Worm (Caenorhabditis elegans) whole organism, early embryonic: ENCODE data around the gene Y44A6D.3.

Experiments
- ama-1 ChIP-seq: fragments of 150-350 bp; optimal IDR thresholded peaks from 2 replicates; lab custom pipeline; 2014
- ceh-13 ChIP-seq: fragments of 200-800 bp; sonication (Bioruptor generic); optimal IDR thresholded peaks from 2 replicates; lab custom pipeline; 2018; ENCODE audit warnings: mild to moderate bottlenecking, missing genetic modification characterization, missing compliant biosample characterization
- flt-1 ChIP-seq: fragments of 200-800 bp; sonication (Bioruptor generic); IDR thresholded peaks from 2 replicates; pipeline ENCODE4 v1.3.6; 2022; ENCODE audit warnings: missing genetic modification characterization, missing compliant biosample characterization
- pes-1 ChIP-seq: fragments of 200-800 bp; sonication (Bioruptor generic); IDR thresholded peaks from 2 replicates; pipeline ENCODE4 v1.3.6; 2022; ENCODE audit warnings: missing genetic modification reagents, missing genetic modification characterization, missing compliant biosample characterization

DNA sequence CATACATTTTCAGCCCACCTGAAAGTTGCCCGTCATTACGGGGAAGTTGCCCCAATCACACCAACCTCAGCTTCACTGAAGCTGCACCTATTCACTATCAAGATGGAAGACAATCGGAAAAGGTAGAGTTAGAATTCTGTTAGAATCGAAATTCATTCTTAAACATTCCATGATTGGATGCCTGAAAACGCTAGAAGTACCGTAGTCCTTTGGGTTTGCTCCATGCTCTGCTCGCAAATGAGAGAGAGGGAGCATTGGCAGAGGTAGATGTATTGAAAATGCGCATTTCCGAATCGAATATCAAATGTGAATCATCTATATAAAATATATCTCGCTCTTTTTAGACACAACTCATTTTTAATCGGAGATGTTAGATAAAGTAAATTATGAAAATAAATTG, 11.8 kb downstream of the Y44A6D.3 start, which contains the start of gene hif-1:
- TF ChIP-seq ama-1 (lab: Kevin White, UChicago) (no peak), ceh-13 (no peak), flt-1 (GFP tag; lab: Robert Waterston, UW) (no peak), pes-1 (GFP tag; lab: Robert Waterston, UW) (no peak)
